Worm (Caenorhabditis elegans): ENCODE measurements around the gene such-1.

DNA sequence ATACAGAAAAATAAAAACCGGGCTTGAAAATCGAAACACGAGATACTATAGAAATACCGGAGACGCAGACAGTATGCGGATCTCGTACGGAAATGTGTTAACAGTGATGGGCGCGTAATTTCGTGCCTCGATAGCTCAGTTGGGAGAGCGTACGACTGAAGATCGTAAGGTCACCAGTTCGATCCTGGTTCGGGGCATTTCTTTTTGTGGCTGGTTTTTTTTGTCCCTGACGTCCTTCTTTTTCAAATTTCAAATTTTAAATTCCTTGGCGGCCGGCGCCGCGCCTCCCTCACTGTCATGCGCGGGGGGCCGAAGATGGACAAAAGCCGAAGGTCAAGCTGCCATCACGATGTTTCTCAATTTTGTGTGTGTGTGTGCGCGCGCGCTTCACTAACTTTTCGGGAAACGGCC lies 31.1 kb upstream of the such-1 start:
- TF ChIP-seq ama-1 (optimal IDR thresholded peaks at IDR 0.05) (no peak), pax-1 (tag; optimal IDR thresholded peaks at IDR 0.05) (no peak), tbx-2 (tag; optimal IDR thresholded peaks at IDR 0.05) (no peak), hlh-8 (tag; optimal IDR thresholded peaks at IDR 0.05) (no peak), ztf-16 (tag; optimal IDR thresholded peaks at IDR 0.05) (no peak), rnt-1 (tag; optimal IDR thresholded peaks at IDR 0.05) (no peak), hlh-13 (GFP tag; optimal IDR thresholded peaks at IDR 0.05) (no peak), pag-3 (tag; optimal IDR thresholded peaks at IDR 0.05; ENCODE audit: borderline replicate concordance) (no peak), nhr-232 (tag; optimal IDR thresholded peaks at IDR 0.05) (no peak), ref-2 (tag; optimal IDR thresholded peaks at IDR 0.05) (no peak)

Measured in whole organism, late embryonic.